Worm (Caenorhabditis elegans): Measurements from ENCODE around the gene folt-2.
A peak's percentile ranks its signal among the peaks of the same experiment; 100 is the strongest.

folt-2 gene

DNA sequence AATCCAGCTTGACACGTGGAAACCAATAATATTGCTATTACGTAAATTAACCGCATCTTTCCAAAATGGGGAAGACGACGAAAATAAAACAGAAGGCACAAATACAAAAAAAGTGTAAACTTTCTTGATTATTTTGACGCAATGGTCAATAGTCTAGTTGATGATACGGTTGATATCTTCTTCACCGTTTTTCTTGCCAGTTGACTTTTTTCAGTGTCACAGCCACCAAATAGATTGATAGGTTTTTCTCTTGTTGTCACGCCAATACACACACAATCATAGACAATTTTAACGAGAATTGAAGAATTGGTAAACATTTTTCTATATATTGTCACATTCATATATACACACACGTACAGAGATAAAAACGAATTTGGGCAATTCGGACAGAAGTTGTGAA is 34.1 kb upstream of the folt-2 start, which contains the start of gene zmp-3:
TSS of gene zmp-3 (minus strand) at position 101 of the 400 bp plus-strand sequence.
- TF ChIP-seq pha-4 (GFP tag; IDR thresholded peaks at IDR 0.05) (no peak), pha-4 (tag; optimal IDR thresholded peaks at IDR 0.05) (no peak), nhr-28 (tag; optimal IDR thresholded peaks at IDR 0.05) (peak; percentile 28)

DNA sequence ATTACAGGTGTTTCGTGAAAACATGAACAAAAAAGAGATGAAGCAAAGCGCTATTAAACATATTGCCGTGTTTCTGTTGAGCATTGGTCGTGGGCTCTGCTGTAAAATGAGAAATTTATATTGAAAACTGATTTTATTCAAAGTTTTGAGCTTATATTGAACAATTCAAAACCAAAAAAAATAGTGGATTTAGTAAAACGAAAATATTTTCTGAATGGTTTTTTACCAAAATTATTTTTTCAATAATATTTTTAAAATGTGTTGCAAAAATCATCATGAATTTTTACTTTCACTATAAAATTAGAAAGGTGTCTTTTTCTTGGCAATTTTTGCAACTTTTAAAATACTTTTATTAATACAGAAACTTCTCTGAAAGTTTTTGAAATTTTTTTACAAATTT is 27.8 kb upstream of the folt-2 start, which contains the start of gene C31B8.7:
TSS of gene C31B8.7 (minus strand) at position 101 of the 400 bp plus-strand sequence.
- TF ChIP-seq ces-1 (GFP tag; optimal IDR thresholded peaks at IDR 0.05) (no peak), ceh-28 (tag; optimal IDR thresholded peaks at IDR 0.05) (no peak), T26A8.4 (GFP tag; IDR thresholded peaks at IDR 0.05) (no peak), dmd-8 (GFP tag; IDR thresholded peaks at IDR 0.05) (no peak), F10B5.3 (tag; optimal IDR thresholded peaks at IDR 0.05) (no peak), vab-7 (GFP tag; IDR thresholded peaks at IDR 0.05) (no peak), snpc-1.2 (GFP tag; IDR thresholded peaks at IDR 0.05) (no peak), mdl-1 (tag; optimal IDR thresholded peaks at IDR 0.05) (no peak), Y48G9A.11 (GFP tag; IDR thresholded peaks at IDR 0.05) (no peak)

DNA sequence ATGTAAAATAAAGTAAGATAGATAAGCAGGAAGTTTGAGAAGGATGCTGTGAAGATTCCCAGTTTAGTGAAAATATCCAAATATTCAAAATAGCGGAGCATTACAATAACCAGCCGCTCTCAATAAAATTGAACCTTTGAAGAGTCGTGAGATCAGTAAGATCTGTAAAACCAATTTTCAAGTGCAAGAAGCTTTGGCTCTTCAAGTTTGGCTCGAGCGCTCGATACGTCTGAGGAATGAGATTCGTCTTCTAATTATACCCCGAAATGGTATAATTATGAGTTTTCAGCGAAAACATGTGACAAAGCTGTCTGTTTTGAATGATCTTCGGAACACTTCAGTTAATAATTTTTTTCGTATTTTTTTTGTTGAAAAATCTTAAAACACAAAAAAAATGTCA is 24.5 kb upstream of the folt-2 start, which contains the start of gene str-46:
TSS of gene str-46 (minus strand) at position 101 of the 400 bp plus-strand sequence.
- TF ChIP-seq mdt-29 (GFP tag; IDR thresholded peaks at IDR 0.05) (no peak), R02D3.7 (tag; optimal IDR thresholded peaks at IDR 0.05) (no peak), daf-12 (tag; optimal IDR thresholded peaks at IDR 0.05) (no peak)

DNA sequence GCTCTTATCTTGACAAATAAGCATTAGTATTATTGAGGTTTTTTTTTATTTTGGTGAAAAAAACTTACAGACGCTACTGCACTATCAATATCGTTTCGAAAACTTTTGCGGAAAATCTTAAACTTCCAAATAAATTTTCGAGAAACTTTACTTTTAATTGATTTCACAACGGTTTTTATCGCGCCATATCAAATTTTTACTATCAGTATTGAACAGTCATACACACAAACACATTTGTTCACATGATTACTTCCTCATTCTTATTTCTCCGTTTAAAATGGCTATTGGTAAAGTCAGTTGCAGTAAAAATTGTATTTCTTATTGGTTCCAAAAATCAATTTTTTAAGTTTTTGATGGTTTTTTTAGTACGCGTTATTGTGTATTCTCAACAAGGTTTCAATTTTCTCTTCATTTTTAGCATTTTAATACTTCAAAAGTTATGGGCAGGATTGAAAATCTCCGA is 20.8 kb upstream of the folt-2 start, which contains the start of gene pals-32:
TSS of gene pals-32 (plus strand) at position 413 of the 463 bp plus-strand sequence.
- TF ChIP-seq nhr-77 (tag; optimal IDR thresholded peaks at IDR 0.05): no peak
- TF ChIP-seq pha-4 (GFP tag; IDR thresholded peaks at IDR 0.05): no peak
- TF ChIP-seq pha-4 (tag; optimal IDR thresholded peaks at IDR 0.05): no peak
- TF ChIP-seq nhr-28 (tag; optimal IDR thresholded peaks at IDR 0.05): peak; percentile 55
- no peak for TF ChIP-seq lin-1 (GFP tag; IDR thresholded peaks at IDR 0.05)
- no peak for TF ChIP-seq ztf-11 (tag; optimal IDR thresholded peaks at IDR 0.05)
- TF ChIP-seq mep-1 (tag; optimal IDR thresholded peaks at IDR 0.05): no peak
- no peak for TF ChIP-seq dpl-1 (GFP tag; optimal IDR thresholded peaks at IDR 0.05)
- no peak for TF ChIP-seq egl-43 (GFP tag; IDR thresholded peaks at IDR 0.05)
- no peak for TF ChIP-seq daf-16 (GFP tag; optimal IDR thresholded peaks at IDR 0.05)
- peak; percentile 62 for TF ChIP-seq daf-16 (tag; optimal IDR thresholded peaks at IDR 0.05)
- no peak for TF ChIP-seq fkh-10 (GFP tag; optimal IDR thresholded peaks at IDR 0.05)
- no peak for TF ChIP-seq ceh-62 (tag; optimal IDR thresholded peaks at IDR 0.05)
- TF ChIP-seq aly-2 (tag; optimal IDR thresholded peaks at IDR 0.05): no peak
- TF ChIP-seq ceh-82 (tag; optimal IDR thresholded peaks at IDR 0.05): no peak
- no peak for TF ChIP-seq spr-3 (GFP tag; optimal IDR thresholded peaks at IDR 0.05)
- no peak for TF ChIP-seq hlh-11 (tag; optimal IDR thresholded peaks at IDR 0.05)
- no peak for TF ChIP-seq T26A8.4 (GFP tag; IDR thresholded peaks at IDR 0.05)
- TF ChIP-seq pqm-1 (tag; optimal IDR thresholded peaks at IDR 0.05): peak; percentile 69

DNA sequence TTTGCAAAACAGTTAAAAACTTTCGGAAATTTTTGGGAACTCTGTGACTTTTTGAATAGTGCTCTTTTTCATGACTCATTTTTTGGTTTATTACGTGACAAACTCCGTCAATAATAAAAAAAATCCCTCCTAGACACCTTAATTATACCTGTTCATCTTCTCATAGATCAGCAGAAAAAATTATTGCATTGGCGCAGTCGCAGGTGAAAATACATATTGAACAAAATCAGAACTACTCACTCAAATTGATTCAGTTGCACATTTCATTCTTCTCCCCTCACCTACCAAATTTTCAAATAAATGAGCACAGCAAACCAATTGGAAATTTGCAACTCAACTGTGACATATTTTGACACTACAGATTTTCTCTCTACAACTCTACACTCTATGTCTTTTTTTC is 17.6 kb upstream of the folt-2 start, which contains the start of gene srh-127:
TSS of gene srh-127 (plus strand) at position 301 of the 400 bp plus-strand sequence.
- TF ChIP-seq snpc-1.2 (GFP tag; IDR thresholded peaks at IDR 0.05): no peak
- no peak for TF ChIP-seq tag-97 (GFP tag; IDR thresholded peaks at IDR 0.05)
- no peak for TF ChIP-seq nhr-6 (tag; optimal IDR thresholded peaks at IDR 0.05)
- no peak for TF ChIP-seq F26F4.8 (GFP tag; conservative IDR thresholded peaks at IDR 0.05)
- no peak for TF ChIP-seq lsy-2 (tag; optimal IDR thresholded peaks at IDR 0.05)

All from whole organism, L4 larva.